Fruit fly (Drosophila melanogaster): ENCODE measurements around the gene Dnaaf5.

Dnaaf5 gene

DNA sequence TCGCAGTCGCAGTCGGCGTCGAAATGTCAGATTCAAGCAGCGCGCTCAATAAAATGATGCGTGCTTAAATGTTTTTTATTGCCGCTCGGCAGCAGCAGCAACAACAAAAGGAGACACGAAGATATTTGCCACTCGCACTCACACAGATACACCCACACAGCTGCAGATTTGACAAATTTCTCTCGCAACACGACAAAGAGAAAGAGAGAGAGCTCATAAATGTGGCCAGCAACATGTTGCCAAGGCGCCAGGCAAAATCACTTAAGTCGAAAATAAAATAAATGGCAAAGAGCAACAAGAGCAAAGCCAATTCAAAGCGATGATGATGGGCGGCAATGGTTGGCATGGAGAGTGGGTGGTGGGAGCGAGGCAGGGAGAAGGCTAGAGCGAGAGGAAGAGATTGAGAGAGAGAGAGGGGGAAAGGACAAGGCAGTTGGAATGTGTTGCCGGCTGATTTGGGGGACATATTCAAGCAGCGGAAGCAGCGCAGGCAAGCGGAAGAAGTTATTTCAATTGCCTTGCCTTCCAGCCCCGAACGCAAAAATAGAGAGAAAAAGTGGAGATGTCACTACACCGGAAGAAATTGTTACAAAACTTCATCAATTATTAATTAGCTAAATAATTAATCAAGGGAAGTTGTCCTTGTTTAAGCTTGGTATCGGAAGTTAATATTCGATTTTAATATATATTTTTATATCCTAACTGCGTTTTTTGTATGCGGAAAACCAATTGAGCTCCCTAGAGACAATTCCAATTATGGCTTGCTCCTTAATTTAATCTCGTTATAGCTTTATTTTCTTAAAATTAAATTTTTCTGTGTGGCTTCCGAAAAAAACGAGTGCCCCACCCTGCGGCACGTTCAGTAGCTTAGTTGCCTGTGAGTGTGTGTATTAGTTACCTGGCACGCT, 14.5 kb downstream of the Dnaaf5 start:
- TF ChIP-seq CG6254 (GFP tag; optimal IDR thresholded peaks at IDR 0.05) (peak; percentile 38), peb (GFP tag; IDR thresholded peaks at IDR 0.05) (no peak), CG30020 (tag; optimal IDR thresholded peaks at IDR 0.05) (no peak), B-H2 (GFP tag; optimal IDR thresholded peaks at IDR 0.05) (no peak), trem (tag; optimal IDR thresholded peaks at IDR 0.05) (peak; percentile 9), ttk (GFP tag; IDR thresholded peaks at IDR 0.05) (no peak), croc (GFP tag; conservative IDR thresholded peaks at IDR 0.05) (no peak), fu2 (GFP tag; optimal IDR thresholded peaks at IDR 0.05) (no peak), CG4404 (GFP tag; IDR thresholded peaks at IDR 0.05) (no peak), CG7963 (GFP tag; IDR thresholded peaks at IDR 0.05; ENCODE audit: partially characterized antibody) (no peak), pros (GFP tag; optimal IDR thresholded peaks at IDR 0.05) (peak; percentile 55), CG16815 (GFP tag; optimal IDR thresholded peaks at IDR 0.05) (peak; percentile 32), trh (GFP tag; optimal IDR thresholded peaks at IDR 0.05) (peak; percentile 17), CG3838 (GFP tag; optimal IDR thresholded peaks at IDR 0.05) (no peak), CG9609 (GFP tag; optimal IDR thresholded peaks at IDR 0.05) (no peak), CrebB (tag; optimal IDR thresholded peaks at IDR 0.05) (no peak), twi (tag; optimal IDR thresholded peaks at IDR 0.05) (no peak), Nf-YC (tag; optimal IDR thresholded peaks at IDR 0.05) (no peak), CG4820 (GFP tag; optimal IDR thresholded peaks at IDR 0.05) (peak; percentile 49), crol (GFP tag; IDR thresholded peaks at IDR 0.05) (peak; percentile 14; the same call in 1 of the 2 replicates), CG17612 (GFP tag; IDR thresholded peaks at IDR 0.05) (no peak), grn (GFP tag; optimal IDR thresholded peaks at IDR 0.05) (no peak), CG10959 (GFP tag; IDR thresholded peaks at IDR 0.05) (no peak), CG1647 (GFP tag; optimal IDR thresholded peaks at IDR 0.05) (no peak), D19B (GFP tag; optimal IDR thresholded peaks at IDR 0.05) (peak; percentile 42), jumu (GFP tag; optimal IDR thresholded peaks at IDR 0.05) (peak; percentile 23), CG34376 (GFP tag; optimal IDR thresholded peaks at IDR 0.05) (no peak), ro (GFP tag; IDR thresholded peaks at IDR 0.05) (no peak), CG12236 (GFP tag; optimal IDR thresholded peaks at IDR 0.05) (no peak), Dp (GFP tag; optimal IDR thresholded peaks at IDR 0.05) (no peak), run (tag; optimal IDR thresholded peaks at IDR 0.05) (peak; percentile 10), Stat92E (GFP tag; optimal IDR thresholded peaks at IDR 0.05) (no peak), tio (GFP tag; optimal IDR thresholded peaks at IDR 0.05) (peak; percentile 66), HmgD (GFP tag; optimal IDR thresholded peaks at IDR 0.05) (no peak), Doc2 (GFP tag; IDR thresholded peaks at IDR 0.05) (no peak), jigr1 (GFP tag; IDR thresholded peaks at IDR 0.05) (no peak), NfI (GFP tag; optimal IDR thresholded peaks at IDR 0.05) (peak; percentile 68), gcm2 (GFP tag; optimal IDR thresholded peaks at IDR 0.05) (no peak), cato (GFP tag; optimal IDR thresholded peaks at IDR 0.05; ENCODE audit: borderline replicate concordance) (peak; percentile 31), nerfin-2 (GFP tag; IDR thresholded peaks at IDR 0.05; ENCODE audit: partially characterized antibody) (no peak), CG5245 (GFP tag; optimal IDR thresholded peaks at IDR 0.05) (peak; percentile 30), Fer1 (GFP tag; optimal IDR thresholded peaks at IDR 0.05) (peak; percentile 66), ham (GFP tag; IDR thresholded peaks at IDR 0.05) (no peak), stc (GFP tag; IDR thresholded peaks at IDR 0.05) (0 out of 2 replicates have a peak, but pooled peaks have one; percentile 26), CG3847 (GFP tag; IDR thresholded peaks at IDR 0.05) (0 out of 2 replicates have a peak, but pooled peaks have one; percentile 29), Sry-β (GFP tag; optimal IDR thresholded peaks at IDR 0.05) (no peak), mam (GFP tag; optimal IDR thresholded peaks at IDR 0.05) (peak; percentile 32), dmrt11E (tag; optimal IDR thresholded peaks at IDR 0.05) (no peak), otp (GFP tag; IDR thresholded peaks at IDR 0.05) (no peak)
